Worm (Caenorhabditis elegans) whole organism, early embryonic: Measurements from ENCODE around the gene sftb-2.

ENCODE experiments used
- B0310.2 ChIP-seq: sonication (generic microtip); optimal IDR thresholded peaks from 2 replicates; lab custom pipeline; 2016; ENCODE audit warnings: mild to moderate bottlenecking, missing genetic modification characterization, missing compliant biosample characterization
- F13C5.2 ChIP-seq: sonication (generic microtip); optimal IDR thresholded peaks from 2 replicates; lab custom pipeline; 2017; ENCODE audit warnings: mild to moderate bottlenecking, missing genetic modification characterization, inconsistent platforms, missing compliant biosample characterization
- aly-1 ChIP-seq: sonication (generic microtip); optimal IDR thresholded peaks from 2 replicates; lab custom pipeline; 2016; ENCODE audit warnings: missing genetic modification characterization, missing compliant biosample characterization
- ama-1 ChIP-seq: fragments of 150-350 bp; optimal IDR thresholded peaks from 2 replicates; lab custom pipeline; 2014
- ceh-13 ChIP-seq: fragments of 200-800 bp; sonication (Bioruptor generic); optimal IDR thresholded peaks from 2 replicates; lab custom pipeline; 2018; ENCODE audit warnings: mild to moderate bottlenecking, missing genetic modification characterization, missing compliant biosample characterization
- ceh-36 ChIP-seq: sonication (generic microtip); optimal IDR thresholded peaks from 2 replicates; lab custom pipeline; 2016; ENCODE audit warnings: missing genetic modification characterization, inconsistent platforms, missing compliant biosample characterization
- ets-7 ChIP-seq: sonication (generic microtip); optimal IDR thresholded peaks from 2 replicates; lab custom pipeline; 2016; ENCODE audit warnings: missing genotype, missing genetic modification characterization, missing compliant biosample characterization
- flt-1 ChIP-seq: fragments of 200-800 bp; sonication (Bioruptor generic); IDR thresholded peaks from 2 replicates; pipeline ENCODE4 v1.3.6; 2022; ENCODE audit warnings: missing genetic modification characterization, missing compliant biosample characterization
- pes-1 ChIP-seq: fragments of 200-800 bp; sonication (Bioruptor generic); IDR thresholded peaks from 2 replicates; pipeline ENCODE4 v1.3.6; 2022; ENCODE audit warnings: missing genetic modification reagents, missing genetic modification characterization, missing compliant biosample characterization
- sea-1 ChIP-seq: fragments of 200-800 bp; sonication (Bioruptor generic); conservative IDR thresholded peaks from 2 replicates; pipeline ENCODE4 v1.3.6; 2022; ENCODE audit warnings: missing genetic modification characterization, missing compliant biosample characterization
- tra-4 ChIP-seq: sonication (generic microtip); optimal IDR thresholded peaks from 2 replicates; lab custom pipeline; 2017; ENCODE audit warnings: missing genetic modification characterization, missing compliant biosample characterization

DNA sequence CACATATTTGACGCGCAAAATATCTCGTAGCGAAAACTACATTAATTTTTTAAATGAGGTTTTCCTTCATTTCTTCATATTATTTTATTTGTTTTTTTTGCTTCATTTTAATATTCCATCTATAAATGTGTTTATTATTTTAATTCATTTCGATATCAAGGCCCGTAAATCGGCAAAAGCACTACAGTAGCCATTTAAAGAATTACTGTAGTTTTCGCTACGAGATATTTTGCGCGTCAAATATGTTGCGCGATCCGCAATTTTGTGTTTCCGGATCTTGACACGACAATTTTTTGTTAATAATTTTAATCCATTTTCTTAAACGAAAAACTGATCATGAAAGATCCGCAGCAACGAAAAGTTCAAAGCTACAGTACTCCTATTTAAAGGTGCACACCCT, 25.9 kb upstream of the sftb-2 start:
- TF ChIP-seq aly-1 = no peak
- TF ChIP-seq F13C5.2 = no peak
- TF ChIP-seq ama-1 (lab: Kevin White, UChicago) = no peak
- TF ChIP-seq flt-1 (GFP tag; lab: Robert Waterston, UW) = no peak
- TF ChIP-seq ceh-13 (GFP tag; lab: Kevin White, UChicago) = no peak
- TF ChIP-seq sea-1 (GFP tag; lab: Robert Waterston, UW) = no peak
- TF ChIP-seq ceh-36 (tag; lab: Kevin White, UChicago) = no peak
- TF ChIP-seq B0310.2 (tag; lab: Kevin White, UChicago) = no peak
- no peak for TF ChIP-seq ets-7
- no peak for TF ChIP-seq pes-1 (GFP tag; lab: Robert Waterston, UW)
- no peak for TF ChIP-seq tra-4 (tag; lab: Kevin White, UChicago)
